Fruit fly (Drosophila melanogaster): ENCODE data around the gene Obp22a.

The Obp22a gene

DNA sequence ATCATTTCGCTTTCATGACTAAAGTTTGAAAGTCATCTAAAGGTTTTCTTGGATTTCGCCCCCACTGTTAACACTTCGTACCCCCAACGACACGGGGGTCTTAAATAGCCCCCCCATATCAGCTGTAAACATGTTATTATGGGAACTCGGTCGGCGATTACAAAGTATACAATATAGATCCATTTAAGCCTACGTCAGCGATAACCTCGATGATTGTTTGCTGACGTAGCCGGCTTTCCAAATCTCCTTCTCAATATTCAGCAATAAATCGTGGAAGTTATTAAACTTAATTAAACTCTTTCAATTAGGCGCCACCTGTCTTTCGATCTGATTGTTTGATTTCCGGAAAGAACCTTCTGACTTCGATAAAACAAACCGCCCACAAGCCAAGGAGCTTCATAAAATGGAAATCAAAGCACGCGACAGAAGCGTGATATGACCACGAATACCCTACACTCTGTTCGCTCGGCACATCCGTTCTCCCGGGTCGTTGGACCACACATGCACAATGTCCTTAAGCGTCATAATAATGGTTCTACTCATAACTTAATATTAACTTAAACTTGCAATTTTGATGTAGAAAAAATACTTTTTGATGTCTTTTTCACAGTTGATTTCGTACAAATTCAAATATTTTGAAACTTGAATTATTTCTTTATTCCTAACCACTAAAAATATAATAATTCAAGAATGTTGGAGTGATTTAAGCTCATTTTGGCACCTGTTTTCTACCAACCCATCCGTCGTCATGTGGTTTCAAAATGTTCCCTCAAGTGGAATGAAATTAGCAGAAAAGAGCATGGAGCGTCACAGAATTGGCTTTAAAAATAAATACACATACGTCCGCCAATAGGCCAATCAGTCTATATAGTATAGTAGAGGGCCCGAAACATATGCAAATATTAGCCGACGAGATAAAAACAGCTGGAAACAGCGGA lies 5.3 kb downstream of the Obp22a start (continued):
- TF ChIP-seq CG3995 (GFP tag; optimal IDR thresholded peaks at IDR 0.05) (no peak), CG7786 (GFP tag; optimal IDR thresholded peaks at IDR 0.05) (peak; percentile 28), Fer1 (GFP tag; optimal IDR thresholded peaks at IDR 0.05) (peak; percentile 16), GATAe (GFP tag; conservative IDR thresholded peaks at IDR 0.05) (no peak), Adf1 (GFP tag; IDR thresholded peaks at IDR 0.05) (no peak)

- TF ChIP-seq Hr39 (optimal IDR thresholded peaks at IDR 0.05), result no peak
- TF ChIP-seq gfzf (GFP tag; optimal IDR thresholded peaks at IDR 0.05), result peak; percentile 12
- peak; percentile 53 for TF ChIP-seq MESR4 (GFP tag; optimal IDR thresholded peaks at IDR 0.05)
- no peak for TF ChIP-seq pho (GFP tag; optimal IDR thresholded peaks at IDR 0.05)
- TF ChIP-seq lmd (GFP tag; IDR thresholded peaks at IDR 0.05), result no peak
- peak; percentile 48 for TF ChIP-seq Doc3 (GFP tag; IDR thresholded peaks at IDR 0.05; ENCODE audit: partially characterized antibody)
- peak; percentile 67 for TF ChIP-seq BEAF-32 (GFP tag; optimal IDR thresholded peaks at IDR 0.05)
- TF ChIP-seq nom (GFP tag; optimal IDR thresholded peaks at IDR 0.05), result no peak
- peak; percentile 28 for TF ChIP-seq Dp (GFP tag; optimal IDR thresholded peaks at IDR 0.05)
- peak; percentile 29 for TF ChIP-seq CG15514 (GFP tag; optimal IDR thresholded peaks at IDR 0.05)
- TF ChIP-seq Ssrp (tag; optimal IDR thresholded peaks at IDR 0.05), result no peak
- TF ChIP-seq pzg (GFP tag; optimal IDR thresholded peaks at IDR 0.05), result peak; percentile 55
- no peak for TF ChIP-seq vvl (GFP tag; IDR thresholded peaks at IDR 0.05)
- TF ChIP-seq zen2 (GFP tag; IDR thresholded peaks at IDR 0.05; ENCODE audit: partially characterized antibody), result peak; percentile 48; the same call in 2 of the 3 replicates
- TF ChIP-seq hbn (GFP tag; IDR thresholded peaks at IDR 0.05; ENCODE audit: partially characterized antibody), result peak; percentile 38; the same call in 1 of the 2 replicates
- no peak for TF ChIP-seq Adf1 (GFP tag; IDR thresholded peaks at IDR 0.05)
- TF ChIP-seq CG2116 (GFP tag; optimal IDR thresholded peaks at IDR 0.05), result peak; percentile 46
- TF ChIP-seq trem (tag; optimal IDR thresholded peaks at IDR 0.05), result peak; percentile 4
- no peak for TF ChIP-seq wor (GFP tag; IDR thresholded peaks at IDR 0.05)
- TF ChIP-seq hb (GFP tag; IDR thresholded peaks at IDR 0.05; ENCODE audit: partially characterized antibody), result peak; percentile 54; the same call in 1 of the 3 replicates
- TF ChIP-seq CG7786 (GFP tag; optimal IDR thresholded peaks at IDR 0.05), result peak; percentile 20
- TF ChIP-seq ara (GFP tag; IDR thresholded peaks at IDR 0.05), result 0 out of 2 replicates have a peak, but pooled peaks have one; percentile 24
- peak; percentile 48; the same call in 1 of the 2 replicates for TF ChIP-seq CG9932 (GFP tag; IDR thresholded peaks at IDR 0.05)
- TF ChIP-seq knrl (GFP tag; IDR thresholded peaks at IDR 0.05; ENCODE audit: partially characterized antibody), result peak; percentile 54; the same call in 2 of the 3 replicates
- TF ChIP-seq phol (tag; optimal IDR thresholded peaks at IDR 0.05), result peak; percentile 15
- no peak for TF ChIP-seq CG14965 (GFP tag; optimal IDR thresholded peaks at IDR 0.05; ENCODE audit: borderline replicate concordance)
- TF ChIP-seq CG6765 (GFP tag; optimal IDR thresholded peaks at IDR 0.05), result no peak
- TF ChIP-seq CG4617 (GFP tag; optimal IDR thresholded peaks at IDR 0.05; ENCODE audit: borderline replicate concordance), result peak; percentile 94
- peak; percentile 15 for TF ChIP-seq CoRest (tag; optimal IDR thresholded peaks at IDR 0.05)
- TF ChIP-seq vnd (GFP tag; IDR thresholded peaks at IDR 0.05; ENCODE audit: partially characterized antibody), result peak; percentile 11; the same call in 1 of the 3 replicates
- peak; percentile 30; the same call in 1 of the 2 replicates for TF ChIP-seq CG14441 (GFP tag; IDR thresholded peaks at IDR 0.05)
- peak; percentile 49 for TF ChIP-seq YL-1 (GFP tag; optimal IDR thresholded peaks at IDR 0.05)
- no peak for TF ChIP-seq usp (GFP tag; optimal IDR thresholded peaks at IDR 0.05)
- peak in 1 of 2 experiments; percentile 28 for TF ChIP-seq pan (optimal IDR thresholded peaks at IDR 0.05)
- TF ChIP-seq pan (GFP tag; optimal IDR thresholded peaks at IDR 0.05 in 1 of 2, IDR thresholded peaks at IDR 0.05 in 1 of 2), result peak in 1 of 2 experiments; percentile 34
- peak; percentile 71; the same call in 2 of the 3 replicates for TF ChIP-seq Opbp (GFP tag; IDR thresholded peaks at IDR 0.05; ENCODE audit: partially characterized antibody)
- TF ChIP-seq HLH4C (GFP tag; IDR thresholded peaks at IDR 0.05; ENCODE audit: partially characterized antibody), result peak; percentile 57; the same call in 2 of the 3 replicates
- TF ChIP-seq inv (GFP tag; IDR thresholded peaks at IDR 0.05; ENCODE audit: partially characterized antibody), result peak; percentile 19; the same call in 1 of the 2 replicates
- TF ChIP-seq CG30403 (GFP tag; optimal IDR thresholded peaks at IDR 0.05), result peak; percentile 6
- peak; percentile 49 for TF ChIP-seq bbx (GFP tag; IDR thresholded peaks at IDR 0.05; ENCODE audit: partially characterized antibody)
These were observed 10.1 kb downstream of the Obp22a start, which contains the start of gene CG7289 for dm6 chr2L:1981726-1982367. Gene CG7289, plus strand, starts transcription at chr2L:1982217.

Measured in whole organism, embryonic.